Worm (Caenorhabditis elegans) whole organism, L1 larva: ENCODE measurements around the gene Y17G9A.4.

Experiments used
- ceh-82 ChIP-seq, 3 experiments: fragments of 150-350 bp in 1 of 3; sonication (generic microtip) in 2 of 3; optimal IDR thresholded peaks; 2 replicates each; lab custom pipeline; 2014 to 2017; ENCODE audit warnings: missing biosample characterization in 3 of 3, missing genetic modification characterization in 3 of 3
- elt-3 ChIP-seq, 6 experiments: fragments of 150-350 bp in 1 of 6; sonication (generic microtip); optimal IDR thresholded peaks; 2 replicates each; lab custom pipeline; 2017 to 2018; ENCODE audit warnings: missing biosample characterization in 6 of 6, missing genetic modification characterization in 6 of 6, inconsistent platforms in 1 of 6
- fos-1 ChIP-seq: fragments of 150-350 bp; optimal IDR thresholded peaks from 2 replicates; lab custom pipeline; 2014; ENCODE audit warnings: missing biosample characterization, missing genetic modification characterization
- lin-13 ChIP-seq: fragments of 150-350 bp; optimal IDR thresholded peaks from 2 replicates; lab custom pipeline; 2014; ENCODE audit warnings: missing biosample characterization, missing genetic modification reagents, missing genetic modification characterization
- nhr-237 ChIP-seq: fragments of 150-350 bp; optimal IDR thresholded peaks from 2 replicates; lab custom pipeline; 2014; ENCODE audit warnings: missing biosample characterization, missing genetic modification characterization
- nhr-71 ChIP-seq: sonication (generic microtip); optimal IDR thresholded peaks from 2 replicates; lab custom pipeline; 2016; ENCODE audit warnings: mild to moderate bottlenecking, missing genetic modification characterization, moderate library complexity, missing compliant biosample characterization
- snpc-4 ChIP-seq: fragments of 150-350 bp; optimal IDR thresholded peaks from 2 replicates; lab custom pipeline; 2014; ENCODE audit warnings: missing biosample characterization, missing genetic modification characterization

DNA sequence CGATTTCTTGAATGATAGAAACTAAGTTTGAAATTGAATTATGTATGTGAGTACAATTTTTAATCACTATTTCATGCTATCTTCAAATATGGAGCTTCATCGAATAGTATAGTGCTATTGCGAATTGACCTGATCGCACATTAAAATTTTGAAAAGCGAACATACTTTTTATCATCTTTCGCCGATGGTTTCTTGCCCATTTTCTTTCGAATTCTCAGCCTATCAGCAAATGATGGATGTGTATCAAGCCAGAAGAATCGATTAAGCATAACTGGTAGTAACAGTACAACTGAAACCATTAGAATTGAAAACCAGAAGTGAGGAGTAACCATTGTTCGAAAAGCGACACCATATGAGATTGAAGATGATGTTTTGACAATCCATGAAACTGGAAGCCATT, 31.7 kb downstream of the Y17G9A.4 start:
- TF ChIP-seq lin-13 (GFP tag; lab: Kevin White, UChicago) (no peak), nhr-71 (no peak), nhr-237 (tag; lab: Kevin White, UChicago) (no peak), snpc-4 (no peak), ceh-82 (tag; optimal IDR thresholded peaks at IDR 0.05; lab: Kevin White, UChicago) (no peak), fos-1 (tag; lab: Kevin White, UChicago) (no peak), elt-3 (tag; optimal IDR thresholded peaks at IDR 0.05; lab: Kevin White, UChicago) (no peak)
